Worm (Caenorhabditis elegans) whole organism, early embryonic: Measurements from ENCODE around the gene hars-1.

Experiments
- B0310.2 ChIP-seq: sonication (generic microtip); optimal IDR thresholded peaks from 2 replicates; lab custom pipeline; 2016; ENCODE audit warnings: mild to moderate bottlenecking, missing genetic modification characterization, missing compliant biosample characterization
- aly-1 ChIP-seq: sonication (generic microtip); optimal IDR thresholded peaks from 2 replicates; lab custom pipeline; 2016; ENCODE audit warnings: missing genetic modification characterization, missing compliant biosample characterization
- ama-1 ChIP-seq: fragments of 150-350 bp; optimal IDR thresholded peaks from 2 replicates; lab custom pipeline; 2014
- ceh-36 ChIP-seq: sonication (generic microtip); optimal IDR thresholded peaks from 2 replicates; lab custom pipeline; 2016; ENCODE audit warnings: missing genetic modification characterization, inconsistent platforms, missing compliant biosample characterization
- ets-7 ChIP-seq: sonication (generic microtip); optimal IDR thresholded peaks from 2 replicates; lab custom pipeline; 2016; ENCODE audit warnings: missing genotype, missing genetic modification characterization, missing compliant biosample characterization
- flt-1 ChIP-seq: fragments of 200-800 bp; sonication (Bioruptor generic); IDR thresholded peaks from 2 replicates; pipeline ENCODE4 v1.3.6; 2022; ENCODE audit warnings: missing genetic modification characterization, missing compliant biosample characterization
- hmg-4 ChIP-seq: fragments of 200-800 bp; sonication (Bioruptor generic); optimal IDR thresholded peaks from 2 replicates; lab custom pipeline; 2018; ENCODE audit warnings: mild to moderate bottlenecking, missing genetic modification characterization, missing compliant biosample characterization
- pes-1 ChIP-seq: fragments of 200-800 bp; sonication (Bioruptor generic); IDR thresholded peaks from 2 replicates; pipeline ENCODE4 v1.3.6; 2022; ENCODE audit warnings: missing genetic modification reagents, missing genetic modification characterization, missing compliant biosample characterization
- scrt-1 ChIP-seq: fragments of 200-800 bp; sonication (Bioruptor generic); IDR thresholded peaks from 2 replicates; pipeline ENCODE4 v1.3.6; 2022; ENCODE audit warnings: missing genetic modification characterization, missing compliant biosample characterization
- tbx-37 ChIP-seq: fragments of 200-800 bp; sonication (Bioruptor generic); conservative IDR thresholded peaks from 2 replicates; pipeline ENCODE4 v1.3.6; 2022; ENCODE audit warnings: missing genetic modification reagents, missing genetic modification characterization, missing compliant biosample characterization
- tra-4 ChIP-seq: sonication (generic microtip); optimal IDR thresholded peaks from 2 replicates; lab custom pipeline; 2017; ENCODE audit warnings: missing genetic modification characterization, missing compliant biosample characterization

DNA sequence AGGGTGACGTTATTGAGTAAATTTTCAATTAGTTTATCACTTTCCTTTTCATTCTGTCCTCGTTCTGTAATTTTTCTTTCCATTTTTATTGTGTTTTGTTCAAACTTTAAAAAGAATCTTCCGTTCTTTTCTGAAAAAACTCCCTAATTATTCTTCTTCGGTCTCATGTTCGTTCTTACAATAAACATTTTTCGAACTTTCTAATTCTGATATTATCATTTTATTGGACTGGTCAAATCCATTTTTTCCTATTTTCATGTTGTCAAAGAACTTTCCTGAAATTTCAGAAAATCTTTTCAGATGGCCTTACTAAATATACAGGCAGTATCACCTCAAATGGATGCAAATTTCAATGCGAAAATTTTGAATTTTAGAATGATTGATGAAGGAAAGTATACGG is 5.3 kb downstream of the hars-1 start, which contains the start of gene nish-1:
- no peak for TF ChIP-seq hmg-4
- TF ChIP-seq scrt-1: no peak
- no peak for TF ChIP-seq flt-1 (GFP tag; lab: Robert Waterston, UW)
- no peak for TF ChIP-seq pes-1 (GFP tag; lab: Robert Waterston, UW)
- TF ChIP-seq tbx-37: no peak
- TF ChIP-seq ama-1 (lab: Kevin White, UChicago): no peak
- TF ChIP-seq ceh-36 (tag; lab: Kevin White, UChicago): no peak
- TF ChIP-seq tra-4 (tag; lab: Kevin White, UChicago): no peak
- no peak for TF ChIP-seq aly-1 (tag; lab: Kevin White, UChicago)
- TF ChIP-seq B0310.2 (tag; lab: Kevin White, UChicago): no peak
- no peak for TF ChIP-seq ets-7
